Worm (Caenorhabditis elegans): Measurements from ENCODE around the gene F21C10.6.

- TF ChIP-seq F57A8.1 (GFP tag; optimal IDR thresholded peaks at IDR 0.05) (no peak), snpc-4 (GFP tag; optimal IDR thresholded peaks at IDR 0.05) (no peak), snpc-4 (tag; optimal IDR thresholded peaks at IDR 0.05) (no peak), F49E8.2 (tag; optimal IDR thresholded peaks at IDR 0.05; ENCODE audit: insufficient read depth) (no peak), hlh-26 (GFP tag; conservative IDR thresholded peaks at IDR 0.05) (no peak), let-526 (GFP tag; IDR thresholded peaks at IDR 0.05) (no peak), unc-130 (GFP tag; optimal IDR thresholded peaks at IDR 0.05) (no peak), ztf-3 (GFP tag; optimal IDR thresholded peaks at IDR 0.05) (no peak), dpl-1 (GFP tag; optimal IDR thresholded peaks at IDR 0.05) (no peak)
Measured at ce11 chrV:9111957-9112356, 12.3 kb upstream of the F21C10.6 start.
